Fruit fly (Drosophila melanogaster): Measurements from ENCODE around the gene CG32485.

The CG32485 gene

dm6 chr3L:3070274-3071204 is 20.4 kb downstream of the CG32485 start, which contains the start of the genes CG32486 and PAN3:
Gene CG32486, minus strand, starts transcription at chr3L:3070839.
Gene PAN3, plus strand, starts transcription at chr3L:3071133.
- peak; percentile 76 for TF ChIP-seq CG12391 (tag; optimal IDR thresholded peaks at IDR 0.05)
- TF ChIP-seq Blimp-1 (GFP tag; optimal IDR thresholded peaks at IDR 0.05), result peak; percentile 41
- no peak for TF ChIP-seq Lpt (GFP tag; optimal IDR thresholded peaks at IDR 0.05)
- TF ChIP-seq CG2875 (GFP tag; optimal IDR thresholded peaks at IDR 0.05), result peak; percentile 40
- TF ChIP-seq CG6175 (GFP tag; IDR thresholded peaks at IDR 0.05), result no peak; the same call in 2 of the 3 replicates
- TF ChIP-seq dmrt11E (tag; optimal IDR thresholded peaks at IDR 0.05), result peak; percentile 51
- TF ChIP-seq pros (GFP tag; optimal IDR thresholded peaks at IDR 0.05), result peak; percentile 82
- no peak for TF ChIP-seq Six4 (GFP tag; optimal IDR thresholded peaks at IDR 0.05)
- peak; percentile 43 for TF ChIP-seq oc (tag; optimal IDR thresholded peaks at IDR 0.05)
- TF ChIP-seq org-1 (GFP tag; optimal IDR thresholded peaks at IDR 0.05), result no peak
- no peak for TF ChIP-seq al (GFP tag; IDR thresholded peaks at IDR 0.05)
- peak; percentile 75 for TF ChIP-seq caup (GFP tag; optimal IDR thresholded peaks at IDR 0.05; ENCODE audit: severe bottlenecking)
- TF ChIP-seq eyg (GFP tag; optimal IDR thresholded peaks at IDR 0.05), result no peak
- no peak for TF ChIP-seq CG10565 (GFP tag; optimal IDR thresholded peaks at IDR 0.05)
- TF ChIP-seq Myb (GFP tag; optimal IDR thresholded peaks at IDR 0.05), result no peak
- peak; percentile 19 for TF ChIP-seq CG5180 (GFP tag; optimal IDR thresholded peaks at IDR 0.05)
- peak; percentile 85; the same call in 3 of the 4 replicates for TF ChIP-seq Dll (GFP tag; IDR thresholded peaks at IDR 0.05; ENCODE audit: partially characterized antibody)
- peak; percentile 48 for TF ChIP-seq CG33213 (GFP tag; optimal IDR thresholded peaks at IDR 0.05)
- TF ChIP-seq CG11723 (GFP tag; optimal IDR thresholded peaks at IDR 0.05), result peak; percentile 4
- no peak for TF ChIP-seq CG7372 (GFP tag; IDR thresholded peaks at IDR 0.05)
- TF ChIP-seq CG10543 (GFP tag; optimal IDR thresholded peaks at IDR 0.05), result peak; percentile 78
- peak; percentile 69 for TF ChIP-seq CG7963 (GFP tag; IDR thresholded peaks at IDR 0.05; ENCODE audit: partially characterized antibody)
- peak; percentile 52 for TF ChIP-seq zen (tag; optimal IDR thresholded peaks at IDR 0.05)
- peak; percentile 87 for TF ChIP-seq CG13894 (tag; optimal IDR thresholded peaks at IDR 0.05)
- TF ChIP-seq insv (GFP tag; optimal IDR thresholded peaks at IDR 0.05), result peak in 1 of 2 experiments; percentile 59
- no peak for TF ChIP-seq wdn (GFP tag; IDR thresholded peaks at IDR 0.05)
- TF ChIP-seq gcm2 (GFP tag; optimal IDR thresholded peaks at IDR 0.05), result no peak
- TF ChIP-seq gcm (GFP tag; optimal IDR thresholded peaks at IDR 0.05), result peak; percentile 82
- TF ChIP-seq da (GFP tag; optimal IDR thresholded peaks at IDR 0.05), result no peak
- TF ChIP-seq Ets65A (GFP tag), result peak; percentile 89
- peak; percentile 49 for TF ChIP-seq Vsx1 (GFP tag; optimal IDR thresholded peaks at IDR 0.05)
- no peak; the same call in 1 of the 2 replicates for TF ChIP-seq CG8765 (GFP tag; IDR thresholded peaks at IDR 0.05)
- TF ChIP-seq dpn (GFP tag; optimal IDR thresholded peaks at IDR 0.05), result peak; percentile 21 to 46
- no peak for TF ChIP-seq usp (GFP tag; optimal IDR thresholded peaks at IDR 0.05)
- TF ChIP-seq Scr (GFP tag; IDR thresholded peaks at IDR 0.05; ENCODE audit: partially characterized antibody), result peak; percentile 86
- TF ChIP-seq fd64A (GFP tag; optimal IDR thresholded peaks at IDR 0.05), result no peak
- peak; percentile 31 for TF ChIP-seq CG12942 (GFP tag; optimal IDR thresholded peaks at IDR 0.05)
- TF ChIP-seq HLH54F (GFP tag; optimal IDR thresholded peaks at IDR 0.05), result peak; percentile 10
- TF ChIP-seq yki (optimal IDR thresholded peaks at IDR 0.05), result no peak
- TF ChIP-seq CG8281 (tag; optimal IDR thresholded peaks at IDR 0.05), result no peak
- peak; percentile 7 for TF ChIP-seq CG1529 (GFP tag; optimal IDR thresholded peaks at IDR 0.05)
- TF ChIP-seq D19B (GFP tag; optimal IDR thresholded peaks at IDR 0.05), result no peak
- no peak for TF ChIP-seq CG30431 (GFP tag; optimal IDR thresholded peaks at IDR 0.05)
- TF ChIP-seq CG10654 (GFP tag; optimal IDR thresholded peaks at IDR 0.05), result peak; percentile 8
- no peak for TF ChIP-seq fru (optimal IDR thresholded peaks at IDR 0.05)
- peak; percentile 48 for TF ChIP-seq CG10209 (GFP tag; optimal IDR thresholded peaks at IDR 0.05)
- 0 out of 3 replicates have a peak, but pooled peaks have one; percentile 31 for TF ChIP-seq mld (GFP tag; IDR thresholded peaks at IDR 0.05; ENCODE audit: partially characterized antibody)
- peak; percentile 88 for TF ChIP-seq cg (GFP tag; optimal IDR thresholded peaks at IDR 0.05)

All from whole organism, embryonic.